Fruit fly (Drosophila melanogaster) whole organism, embryonic: ENCODE measurements around the gene CecB.

Source experiments
- ATbp ChIP-seq: fragments of 200-800 bp; sonication (Bioruptor generic); optimal IDR thresholded peaks from 2 replicates; lab custom pipeline; 2017; ENCODE audit warnings: missing biosample characterization, mild to moderate bottlenecking, missing genetic modification characterization, missing genetic modification reagents
- Asciz ChIP-seq: fragments of 200-800 bp; sonication (Bioruptor generic); optimal IDR thresholded peaks from 2 replicates; lab custom pipeline; 2017; ENCODE audit warnings: missing biosample characterization, mild to moderate bottlenecking, missing genetic modification characterization, missing genetic modification reagents
- BEAF-32 ChIP-seq: fragments of 200-800 bp; sonication (Bioruptor generic); optimal IDR thresholded peaks from 3 replicates; lab custom pipeline; 2017; ENCODE audit warnings: missing biosample characterization, missing genetic modification characterization, mild to moderate bottlenecking, moderate library complexity, missing genetic modification reagents
- CG10274 ChIP-seq: fragments of 200-800 bp; sonication (Bioruptor generic); optimal IDR thresholded peaks from 3 replicates; lab custom pipeline; 2017; ENCODE audit warnings: missing biosample characterization, mild to moderate bottlenecking, missing genetic modification characterization
- CG11504 ChIP-seq: fragments of 200-800 bp; sonication (Bioruptor generic); optimal IDR thresholded peaks from 3 replicates; lab custom pipeline; 2019; ENCODE audit warnings: missing biosample characterization, mild to moderate bottlenecking, missing genetic modification characterization, moderate library complexity
- CG12104 ChIP-seq: fragments of 200-800 bp; sonication (Bioruptor generic); optimal IDR thresholded peaks from 3 replicates; lab custom pipeline; 2016; ENCODE audit warnings: missing biosample characterization, missing genetic modification characterization
- CG12219 ChIP-seq: fragments of 200-800 bp; sonication (Bioruptor generic); optimal IDR thresholded peaks from 3 replicates; lab custom pipeline; 2018; ENCODE audit warnings: missing biosample characterization, mild to moderate bottlenecking, missing genetic modification characterization
- CG12659 ChIP-seq: fragments of 200-800 bp; sonication (Bioruptor generic); optimal IDR thresholded peaks from 3 replicates; lab custom pipeline; 2017; ENCODE audit warnings: mild to moderate bottlenecking, missing biosample characterization, missing genetic modification reagents, missing genetic modification characterization
- CG13287 ChIP-seq: fragments of 200-800 bp; sonication (Bioruptor generic); IDR thresholded peaks from 2 replicates; pipeline ENCODE4 v1.3.6; 2022; ENCODE audit warnings: missing biosample characterization, missing genetic modification characterization; ENCODE audit not compliant: partially characterized antibody
- CG13424 ChIP-seq: fragments of 200-800 bp; sonication (Bioruptor generic); optimal IDR thresholded peaks from 2 replicates; lab custom pipeline; 2019; ENCODE audit warnings: missing biosample characterization, mild to moderate bottlenecking, missing genetic modification characterization, moderate library complexity
- CG1529 ChIP-seq: fragments of 200-800 bp; sonication (Bioruptor generic); optimal IDR thresholded peaks from 3 replicates; lab custom pipeline; 2018; ENCODE audit warnings: missing biosample characterization, missing genetic modification characterization
- CG17186 ChIP-seq: fragments of 200-800 bp; sonication (Bioruptor generic); optimal IDR thresholded peaks from 3 replicates; lab custom pipeline; 2017; ENCODE audit warnings: missing biosample characterization, missing genetic modification reagents, missing genetic modification characterization
- CG17829 ChIP-seq: fragments of 200-800 bp; optimal IDR thresholded peaks from 2 replicates; lab custom pipeline; 2019; ENCODE audit warnings: missing biosample characterization, mild to moderate bottlenecking, missing genetic modification characterization, moderate library complexity
- CG1832 ChIP-seq: fragments of 200-800 bp; sonication (Bioruptor generic); optimal IDR thresholded peaks from 2 replicates; lab custom pipeline; 2017; ENCODE audit warnings: missing biosample characterization, mild to moderate bottlenecking, missing genetic modification characterization, inconsistent platforms
- CG30431 ChIP-seq: fragments of 200-800 bp; sonication (Bioruptor generic); optimal IDR thresholded peaks from 2 replicates; lab custom pipeline; 2017; ENCODE audit warnings: missing biosample characterization, missing genetic modification characterization
- CG33213 ChIP-seq: fragments of 200-800 bp; sonication (Bioruptor generic); optimal IDR thresholded peaks from 3 replicates; lab custom pipeline; 2016; ENCODE audit warnings: missing biosample characterization, missing genetic modification characterization
- CHES-1-like ChIP-seq: fragments of 200-800 bp; sonication (Bioruptor generic); optimal IDR thresholded peaks from 2 replicates; lab custom pipeline; 2016; ENCODE audit warnings: missing biosample characterization, missing genetic modification characterization
- D ChIP-seq, 2 experiments: fragments of 200-800 bp in 1 of 2; fragments of >200 bp in 1 of 2; sonication (Bioruptor generic) in 1 of 2; optimal IDR thresholded peaks; 2 replicates in 1 of 2; 3 replicates in 1 of 2; lab custom pipeline; 2017; ENCODE audit warnings: mild to moderate bottlenecking in 1 of 2, missing biosample characterization in 1 of 2, missing genetic modification characterization in 1 of 2, missing genetic modification reagents in 1 of 2
- Dip3 ChIP-seq: fragments of 200-800 bp; sonication (Bioruptor generic); optimal IDR thresholded peaks from 3 replicates; lab custom pipeline; 2016; ENCODE audit warnings: missing biosample characterization, missing genetic modification characterization
- Dref ChIP-seq: fragments of 200-800 bp; sonication (Bioruptor generic); IDR thresholded peaks from 2 replicates; pipeline ENCODE4 v1.3.6; 2022; ENCODE audit warnings: missing biosample characterization, missing genetic modification characterization
- Ets97D ChIP-seq: fragments of 200-800 bp; sonication (Bioruptor generic); optimal IDR thresholded peaks from 3 replicates; lab custom pipeline; 2016; ENCODE audit warnings: missing biosample characterization, missing genetic modification characterization
- H15 ChIP-seq: fragments of 200-800 bp; sonication (Bioruptor generic); IDR thresholded peaks from 3 replicates; pipeline ENCODE4 v1.3.6; 2022; ENCODE audit warnings: missing biosample characterization, missing genetic modification characterization
- Hr51 ChIP-seq, 2 experiments: fragments of 200-800 bp; sonication (Bioruptor generic); optimal IDR thresholded peaks; 2 replicates in 1 of 2; 3 replicates in 1 of 2; lab custom pipeline; 2016 to 2018; ENCODE audit warnings: missing biosample characterization in 2 of 2, missing genetic modification characterization in 2 of 2, mild to moderate bottlenecking in 1 of 2, moderate library complexity in 1 of 2
- Rfx ChIP-seq: fragments of 200-800 bp; sonication (Bioruptor generic); IDR thresholded peaks from 2 replicates; pipeline ENCODE4 v1.3.6; 2022; ENCODE audit warnings: missing biosample characterization, missing genetic modification characterization
- Tbp ChIP-seq: fragments of >200 bp; optimal IDR thresholded peaks from 2 replicates; lab custom pipeline; 2018; ENCODE audit warnings: missing biosample characterization, missing genetic modification characterization
- Usf ChIP-seq: fragments of 200-800 bp; sonication (Bioruptor generic); optimal IDR thresholded peaks from 2 replicates; lab custom pipeline; 2017; ENCODE audit warnings: missing genotype, missing biosample characterization, missing genetic modification characterization
- al ChIP-seq: fragments of 200-800 bp; sonication (Bioruptor generic); IDR thresholded peaks from 2 replicates; pipeline ENCODE4 v1.3.6; 2022; ENCODE audit warnings: missing biosample characterization, missing genetic modification characterization
- chm ChIP-seq: fragments of 200-800 bp; sonication (Bioruptor generic); IDR thresholded peaks from 2 replicates; pipeline ENCODE4 v1.3.6; 2022; ENCODE audit warnings: missing biosample characterization, missing genetic modification characterization
- dati ChIP-seq: fragments of 200-800 bp; sonication (Bioruptor generic); IDR thresholded peaks from 2 replicates; pipeline ENCODE4 v1.3.6; 2022; ENCODE audit warnings: missing biosample characterization, missing genetic modification characterization
- exex ChIP-seq: fragments of 200-800 bp; sonication (Bioruptor generic); optimal IDR thresholded peaks from 4 replicates; lab custom pipeline; 2018; ENCODE audit warnings: missing biosample characterization, mild to moderate bottlenecking, missing genetic modification characterization, moderate library complexity
- gfzf ChIP-seq: fragments of 200-800 bp; sonication (Bioruptor generic); optimal IDR thresholded peaks from 2 replicates; lab custom pipeline; 2016; ENCODE audit warnings: missing biosample characterization, mild to moderate bottlenecking, missing genetic modification characterization, moderate library complexity
- grn ChIP-seq: fragments of 200-800 bp; sonication (Bioruptor generic); optimal IDR thresholded peaks from 3 replicates; lab custom pipeline; 2017; ENCODE audit warnings: missing biosample characterization, missing genetic modification characterization
- jing ChIP-seq: fragments of 200-800 bp; sonication (Bioruptor generic); optimal IDR thresholded peaks from 2 replicates; lab custom pipeline; 2018; ENCODE audit warnings: missing biosample characterization, mild to moderate bottlenecking, missing genetic modification characterization
- lab ChIP-seq: fragments of 200-800 bp; sonication (Bioruptor generic); optimal IDR thresholded peaks from 3 replicates; lab custom pipeline; 2017; ENCODE audit warnings: missing biosample characterization, missing genetic modification characterization, mild to moderate bottlenecking, moderate library complexity, missing genetic modification reagents
- mam ChIP-seq: fragments of 200-800 bp; sonication (Bioruptor generic); optimal IDR thresholded peaks from 3 replicates; lab custom pipeline; 2016; ENCODE audit warnings: missing biosample characterization, missing genetic modification characterization
- org-1 ChIP-seq: fragments of 200-800 bp; sonication (Bioruptor generic); optimal IDR thresholded peaks from 2 replicates; lab custom pipeline; 2017; ENCODE audit warnings: missing biosample characterization, missing genetic modification characterization
- row ChIP-seq: fragments of 200-800 bp; sonication (Bioruptor generic); IDR thresholded peaks from 3 replicates; pipeline ENCODE4 v1.3.6; 2022; ENCODE audit warnings: missing biosample characterization, missing genetic modification characterization
- sd ChIP-seq: fragments of 200-800 bp; sonication (Bioruptor generic); optimal IDR thresholded peaks from 3 replicates; lab custom pipeline; 2018; ENCODE audit warnings: missing biosample characterization, mild to moderate bottlenecking, missing genetic modification characterization, moderate library complexity
- sens-2 ChIP-seq: fragments of 200-800 bp; sonication (Bioruptor generic); IDR thresholded peaks from 2 replicates; pipeline ENCODE4 v1.3.6; 2022; ENCODE audit warnings: missing biosample characterization, missing genetic modification characterization
- seq ChIP-seq: fragments of 200-800 bp; sonication (Bioruptor generic); IDR thresholded peaks from 2 replicates; pipeline ENCODE4 v1.3.6; 2022; ENCODE audit warnings: missing biosample characterization, missing genetic modification characterization
- sug ChIP-seq: fragments of 200-800 bp; optimal IDR thresholded peaks from 2 replicates; lab custom pipeline; 2019; ENCODE audit warnings: missing biosample characterization, mild to moderate bottlenecking, missing genetic modification characterization, moderate library complexity
- tx ChIP-seq: fragments of 200-800 bp; sonication (Bioruptor generic); optimal IDR thresholded peaks from 2 replicates; lab custom pipeline; 2016; ENCODE audit warnings: missing biosample characterization, missing genetic modification characterization
- unpg ChIP-seq: fragments of 200-800 bp; sonication (Bioruptor generic); optimal IDR thresholded peaks from 3 replicates; lab custom pipeline; 2018; ENCODE audit warnings: missing biosample characterization, mild to moderate bottlenecking, missing genetic modification characterization, moderate library complexity
- zen2 ChIP-seq: fragments of 200-800 bp; sonication (Bioruptor generic); IDR thresholded peaks from 3 replicates; pipeline ENCODE4 v1.3.6; 2022; ENCODE audit warnings: missing biosample characterization, missing genetic modification characterization; ENCODE audit not compliant: partially characterized antibody
- zfh1 ChIP-seq: fragments of 200-800 bp; sonication (Bioruptor generic); IDR thresholded peaks from 3 replicates; pipeline ENCODE4 v1.3.6; 2022; ENCODE audit warnings: missing biosample characterization, missing genetic modification characterization

The CecB gene

DNA sequence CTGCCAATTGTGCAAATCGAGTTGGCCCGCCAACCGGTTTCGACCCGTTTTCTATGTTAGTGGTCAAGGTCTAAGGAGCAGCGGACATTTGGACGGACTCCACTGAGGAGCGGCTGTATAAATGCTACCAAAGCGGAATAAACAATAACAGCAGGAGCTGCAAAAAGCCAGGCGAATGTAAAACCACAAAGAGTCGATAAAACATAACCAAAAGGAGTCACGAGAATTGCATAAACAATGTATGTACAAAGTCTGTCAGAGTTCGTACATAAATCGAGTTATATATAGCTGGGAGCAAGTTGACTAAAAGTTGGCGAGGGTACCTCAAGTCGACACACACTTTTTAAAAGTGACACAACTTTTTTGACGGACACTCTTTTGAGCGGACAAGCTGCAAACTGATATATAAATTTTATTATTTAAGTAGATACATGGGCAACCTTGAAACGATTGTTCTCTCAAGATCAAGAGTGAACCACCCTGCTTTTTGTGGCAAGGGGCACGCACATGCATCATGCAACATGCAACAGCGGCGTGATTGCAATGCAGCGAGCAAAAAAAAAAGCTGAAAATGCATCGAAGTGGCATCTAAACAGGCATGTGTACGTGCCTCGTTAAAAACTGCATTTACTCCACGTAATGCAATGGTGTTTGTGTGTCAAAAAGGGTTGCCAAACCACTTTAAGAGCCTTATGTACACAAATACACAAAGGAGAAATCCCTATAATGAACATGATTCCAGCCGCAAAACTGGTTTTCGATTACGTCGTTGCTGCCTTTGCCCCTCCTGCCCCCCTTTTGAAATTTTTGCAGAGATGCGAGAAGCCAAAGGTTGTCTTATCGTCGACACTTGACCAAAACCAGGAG is 41.9 kb upstream of the CecB start (continued):
- TF ChIP-seq unpg (GFP tag; lab: Kevin White, UChicago): peak; percentile 21
- no peak for TF ChIP-seq seq (GFP tag; lab: Robert Waterston, UW)
- TF ChIP-seq CG10274 (GFP tag; lab: Kevin White, UChicago): no peak
- TF ChIP-seq tx (GFP tag; lab: Kevin White, UChicago): no peak
- TF ChIP-seq zfh1 (GFP tag; lab: Robert Waterston, UW): peak; percentile 72
- TF ChIP-seq CG12659: no peak
- TF ChIP-seq CG17829 (tag; lab: Kevin White, UChicago): peak; percentile 32
- TF ChIP-seq Usf: no peak
- TF ChIP-seq CG13424: no peak
- TF ChIP-seq jing (GFP tag; lab: Kevin White, UChicago): no peak
- no peak for TF ChIP-seq al (GFP tag; lab: Robert Waterston, UW)
- TF ChIP-seq CG33213: no peak
- no peak for TF ChIP-seq CG12104
- TF ChIP-seq CG12219 (GFP tag; lab: Kevin White, UChicago): peak; percentile 1

- TF ChIP-seq Tbp (GFP tag; lab: Kevin White, UChicago) (no peak), H15 (GFP tag; lab: Robert Waterston, UW) (no peak), CG13287 (GFP tag; lab: Robert Waterston, UW) (no peak), D (optimal IDR thresholded peaks at IDR 0.05; lab: Kevin White, UChicago) (no peak), D (GFP tag; optimal IDR thresholded peaks at IDR 0.05; lab: Kevin White, UChicago) (no peak), sens-2 (GFP tag; lab: Robert Waterston, UW) (no peak), mam (no peak), gfzf (GFP tag; lab: Kevin White, UChicago) (no peak), CG17186 (GFP tag; lab: Kevin White, UChicago) (no peak), org-1 (GFP tag; lab: Kevin White, UChicago) (no peak), Dip3 (GFP tag; lab: Kevin White, UChicago) (no peak), CG12659 (no peak), chm (GFP tag; lab: Robert Waterston, UW) (no peak)
Observed at dm6 chr3R:30252882-30253281, 39.3 kb upstream of the CecB start, which contains the start of gene CG18404. Gene CG18404, plus strand, starts transcription at chr3R:30253182.

- TF ChIP-seq Rfx (GFP tag; lab: Robert Waterston, UW): no peak
- peak; percentile 94 for TF ChIP-seq CG11504 (tag; lab: Kevin White, UChicago)
- TF ChIP-seq CG1529 (GFP tag; lab: Kevin White, UChicago): peak; percentile 75
- TF ChIP-seq BEAF-32 (GFP tag; lab: Kevin White, UChicago): no peak
- no peak for TF ChIP-seq dati (GFP tag; lab: Robert Waterston, UW)
- TF ChIP-seq CHES-1-like (GFP tag; lab: Kevin White, UChicago): no peak
- TF ChIP-seq CG1832: no peak
- no peak for TF ChIP-seq zen2
- TF ChIP-seq, all 482 proteins: peak for 2
Observed at dm6 chr3R:30252317-30252716, 38.7 kb upstream of the CecB start.

dm6 chr3R:30250496-30250978 is 36.9 kb upstream of the CecB start, which contains the start of gene CG9682:
Gene CG9682, plus strand, starts transcription at chr3R:30250928.
- TF ChIP-seq exex (tag; lab: Kevin White, UChicago) (peak; percentile 57), lab (peak; percentile 46), sens-2 (GFP tag; lab: Robert Waterston, UW) (no peak), Dref (GFP tag; lab: Robert Waterston, UW) (no peak), Asciz (GFP tag; lab: Kevin White, UChicago) (no peak), ATbp (GFP tag; lab: Kevin White, UChicago) (no peak), row (GFP tag; lab: Robert Waterston, UW) (no peak), sd (tag; lab: Kevin White, UChicago) (peak; percentile 2), CG30431 (no peak), Hr51 (GFP tag; optimal IDR thresholded peaks at IDR 0.05; lab: Kevin White, UChicago) (no peak), Ets97D (GFP tag; lab: Kevin White, UChicago) (no peak), grn (GFP tag; lab: Kevin White, UChicago) (peak; percentile 47), sug (tag; lab: Kevin White, UChicago) (peak; percentile 53)
